Worm (Caenorhabditis elegans) whole organism, late embryonic: ENCODE data around the gene pals-30.

ENCODE experiments used
- che-1 ChIP-seq: sonication (generic microtip); optimal IDR thresholded peaks from 2 replicates; lab custom pipeline; 2016; ENCODE audit warnings: mild to moderate bottlenecking, missing genetic modification characterization, missing compliant biosample characterization
- elt-2 ChIP-seq: sonication (generic microtip); optimal IDR thresholded peaks from 2 replicates; lab custom pipeline; 2016; ENCODE audit warnings: missing genetic modification reagents, missing genetic modification characterization, missing compliant biosample characterization
- hlh-30 ChIP-seq: sonication (generic microtip); optimal IDR thresholded peaks from 2 replicates; lab custom pipeline; 2017; ENCODE audit warnings: antibody characterized with exemption, missing genetic modification characterization, missing compliant biosample characterization; ENCODE audit not compliant: insufficient read depth
- lin-11 ChIP-seq: fragments of 200-800 bp; sonication (Bioruptor generic); optimal IDR thresholded peaks from 2 replicates; lab custom pipeline; 2018; ENCODE audit warnings: mild to moderate bottlenecking, missing genetic modification characterization, missing compliant biosample characterization
- madf-2 ChIP-seq: sonication (generic microtip); optimal IDR thresholded peaks from 2 replicates; lab custom pipeline; 2017; ENCODE audit warnings: missing genetic modification characterization, missing compliant biosample characterization
- nhr-232 ChIP-seq: sonication (generic microtip); optimal IDR thresholded peaks from 2 replicates; lab custom pipeline; 2016; ENCODE audit warnings: missing genetic modification characterization, missing compliant biosample characterization
- pqm-1 ChIP-seq: sonication (generic microtip); optimal IDR thresholded peaks from 2 replicates; lab custom pipeline; 2016; ENCODE audit warnings: missing genetic modification characterization, missing compliant biosample characterization
- unc-86 ChIP-seq: sonication (generic microtip); optimal IDR thresholded peaks from 2 replicates; lab custom pipeline; 2016; ENCODE audit warnings: missing genetic modification characterization, missing compliant biosample characterization

DNA sequence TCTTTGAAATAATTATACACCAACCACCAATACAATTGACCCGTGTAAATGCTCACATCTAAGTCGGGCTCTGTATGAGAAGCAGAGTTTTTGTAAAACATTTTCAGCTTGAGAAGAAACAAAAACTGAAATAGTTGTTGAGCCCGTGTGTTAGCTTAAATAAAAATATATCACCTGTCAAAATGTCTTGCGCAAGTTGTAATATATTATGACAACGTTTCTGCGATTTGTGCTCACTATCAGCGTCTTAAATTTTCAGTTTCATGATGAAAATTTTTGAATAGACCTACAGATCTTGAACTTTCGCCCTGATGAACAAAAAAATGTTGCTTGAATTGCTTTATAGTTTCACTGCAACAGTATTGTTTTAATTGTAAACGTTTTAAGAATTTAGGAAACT lies 16.8 kb downstream of the pals-30 start, which contains the start of gene T27E7.4:
- TF ChIP-seq pqm-1 (tag; lab: Kevin White, UChicago) = no peak
- no peak for TF ChIP-seq che-1 (tag; lab: Kevin White, UChicago)
- no peak for TF ChIP-seq nhr-232
- no peak for TF ChIP-seq madf-2 (tag; lab: Kevin White, UChicago)
- no peak for TF ChIP-seq elt-2 (tag; lab: Kevin White, UChicago)
- no peak for TF ChIP-seq unc-86 (tag; lab: Kevin White, UChicago)
- no peak for TF ChIP-seq lin-11 (tag; lab: Kevin White, UChicago)
- TF ChIP-seq hlh-30 (tag; lab: Kevin White, UChicago) = no peak
